Fruit fly (Drosophila melanogaster) whole organism, prepupa: ENCODE data around the gene CG13247.

Experiments used
- Blimp-1 ChIP-seq: fragments of 200-800 bp; sonication (Bioruptor generic); optimal IDR thresholded peaks from 3 replicates; lab custom pipeline; 2017; ENCODE audit warnings: missing biosample characterization, missing genetic modification characterization, mild to moderate bottlenecking, moderate library complexity, missing genetic modification reagents
- CG10631 ChIP-seq: fragments of 200-800 bp; sonication (Bioruptor generic); optimal IDR thresholded peaks from 2 replicates; lab custom pipeline; 2016; ENCODE audit warnings: missing biosample characterization, missing genetic modification characterization
- CG11294 ChIP-seq: fragments of 200-800 bp; sonication (Bioruptor generic); IDR thresholded peaks from 2 replicates; pipeline ENCODE4 v1.3.6; 2022; ENCODE audit warnings: missing biosample characterization, missing genetic modification characterization
- CG11762 ChIP-seq: fragments of 200-800 bp; sonication (Bioruptor generic); optimal IDR thresholded peaks from 3 replicates; lab custom pipeline; 2016; ENCODE audit warnings: missing biosample characterization, missing genetic modification characterization; ENCODE audit not compliant: insufficient read depth
- CG11902 ChIP-seq: fragments of 200-800 bp; sonication (Bioruptor generic); optimal IDR thresholded peaks from 3 replicates; lab custom pipeline; 2016; ENCODE audit warnings: missing biosample characterization, missing genetic modification characterization
- CG15336 ChIP-seq: fragments of 200-800 bp; sonication (Bioruptor generic); IDR thresholded peaks from 2 replicates; pipeline ENCODE4 v1.3.6; 2022; ENCODE audit warnings: missing biosample characterization, missing genetic modification characterization
- CG1621 ChIP-seq: fragments of 200-800 bp; sonication (Bioruptor generic); optimal IDR thresholded peaks from 3 replicates; lab custom pipeline; 2018; ENCODE audit warnings: missing biosample characterization, mild to moderate bottlenecking, missing genetic modification characterization
- CG3032 ChIP-seq: fragments of 200-800 bp; optimal IDR thresholded peaks from 2 replicates; lab custom pipeline; 2019; ENCODE audit warnings: missing biosample characterization, mild to moderate bottlenecking, missing genetic modification characterization, moderate library complexity
- CG31627 ChIP-seq: fragments of 200-800 bp; sonication (Bioruptor generic); optimal IDR thresholded peaks from 3 replicates; lab custom pipeline; 2016; ENCODE audit warnings: missing biosample characterization, missing genetic modification characterization
- CG32006 ChIP-seq: fragments of 200-800 bp; sonication (Bioruptor generic); optimal IDR thresholded peaks from 3 replicates; lab custom pipeline; 2017; ENCODE audit warnings: missing biosample characterization, mild to moderate bottlenecking, missing genetic modification characterization
- CG34406 ChIP-seq: fragments of 200-800 bp; sonication (Bioruptor generic); optimal IDR thresholded peaks from 3 replicates; lab custom pipeline; 2016; ENCODE audit warnings: missing biosample characterization, missing genetic modification characterization
- CG4318 ChIP-seq: fragments of 200-800 bp; sonication (Bioruptor generic); optimal IDR thresholded peaks from 3 replicates; lab custom pipeline; 2017; ENCODE audit warnings: missing biosample characterization, mild to moderate bottlenecking, missing genetic modification characterization
- CG6276 ChIP-seq: fragments of 200-800 bp; sonication (Bioruptor generic); optimal IDR thresholded peaks from 2 replicates; lab custom pipeline; 2017; ENCODE audit warnings: missing biosample characterization, mild to moderate bottlenecking, missing genetic modification characterization
- CG6792 ChIP-seq: fragments of 200-800 bp; sonication (Bioruptor generic); optimal IDR thresholded peaks from 3 replicates; lab custom pipeline; 2016; ENCODE audit warnings: missing biosample characterization, missing genetic modification characterization
- CG6808 ChIP-seq: fragments of 200-800 bp; sonication (Bioruptor generic); optimal IDR thresholded peaks from 3 replicates; lab custom pipeline; 2017; ENCODE audit warnings: missing biosample characterization, missing genetic modification characterization, mild to moderate bottlenecking, moderate library complexity, missing genetic modification reagents
- CG8119 ChIP-seq: fragments of 200-800 bp; sonication (Bioruptor generic); IDR thresholded peaks from 3 replicates; pipeline ENCODE4 v1.3.6; 2022; ENCODE audit warnings: missing biosample characterization, missing genetic modification characterization
- CG8319 ChIP-seq: fragments of 200-800 bp; sonication (Bioruptor generic); optimal IDR thresholded peaks from 3 replicates; lab custom pipeline; 2016; ENCODE audit warnings: missing biosample characterization, missing genetic modification characterization
- CG8632 ChIP-seq: fragments of 200-800 bp; sonication (Bioruptor generic); optimal IDR thresholded peaks from 3 replicates; lab custom pipeline; 2016; ENCODE audit warnings: missing biosample characterization, missing genetic modification characterization
- Eip75B ChIP-seq: fragments of 200-800 bp; sonication (Bioruptor generic); optimal IDR thresholded peaks from 3 replicates; lab custom pipeline; 2016; ENCODE audit warnings: missing biosample characterization, missing genetic modification characterization
- Eip78C ChIP-seq: fragments of 200-800 bp; sonication (Bioruptor generic); peaks from one replicate; lab custom pipeline; 2016; ENCODE audit warnings: missing biosample characterization, missing genetic modification characterization
- Ets21C ChIP-seq: fragments of 200-800 bp; sonication (Bioruptor generic); optimal IDR thresholded peaks from 3 replicates; lab custom pipeline; 2016; ENCODE audit warnings: missing biosample characterization, missing genetic modification characterization
- Ets96B ChIP-seq: fragments of 200-800 bp; optimal IDR thresholded peaks from 2 replicates; lab custom pipeline; 2019; ENCODE audit warnings: missing biosample characterization, mild to moderate bottlenecking, missing genetic modification characterization, moderate library complexity
- Gug ChIP-seq: fragments of 200-800 bp; sonication (Bioruptor generic); IDR thresholded peaks from 2 replicates; pipeline ENCODE4 v1.3.6; 2022; ENCODE audit warnings: missing biosample characterization, missing genetic modification characterization
- Hr38 ChIP-seq: sonication (Bioruptor generic); optimal IDR thresholded peaks from 2 replicates; lab custom pipeline; 2016; ENCODE audit warnings: missing biosample characterization, missing genetic modification characterization
- Hr39 ChIP-seq: fragments of 200-800 bp; sonication (Bioruptor generic); optimal IDR thresholded peaks from 2 replicates; lab custom pipeline; 2016; ENCODE audit warnings: missing biosample characterization, missing genetic modification characterization
- Hr4 ChIP-seq: fragments of 200-800 bp; sonication (Bioruptor generic); optimal IDR thresholded peaks from 3 replicates; lab custom pipeline; 2016; ENCODE audit warnings: missing biosample characterization, missing genetic modification characterization
- Lpt ChIP-seq: fragments of 200-800 bp; sonication (Bioruptor generic); optimal IDR thresholded peaks from 3 replicates; lab custom pipeline; 2016; ENCODE audit warnings: missing biosample characterization, missing genetic modification characterization
- Met ChIP-seq: fragments of 200-800 bp; sonication (Bioruptor generic); optimal IDR thresholded peaks from 3 replicates; lab custom pipeline; 2016; ENCODE audit warnings: missing biosample characterization, missing genetic modification characterization
- OdsH ChIP-seq: fragments of 200-800 bp; sonication (Bioruptor generic); optimal IDR thresholded peaks from 3 replicates; lab custom pipeline; 2016; ENCODE audit warnings: missing biosample characterization, missing genetic modification characterization
- Smox ChIP-seq: fragments of 200-800 bp; sonication (Bioruptor generic); optimal IDR thresholded peaks from 3 replicates; lab custom pipeline; 2016; ENCODE audit warnings: missing biosample characterization, missing genetic modification characterization
- Sox102F ChIP-seq: fragments of 200-800 bp; sonication (Bioruptor generic); optimal IDR thresholded peaks from 2 replicates; lab custom pipeline; 2016; ENCODE audit warnings: missing biosample characterization, mild to moderate bottlenecking, missing genetic modification characterization
- Sox15 ChIP-seq: fragments of 200-800 bp; sonication (Bioruptor generic); optimal IDR thresholded peaks from 3 replicates; lab custom pipeline; 2016; ENCODE audit warnings: missing biosample characterization, missing genetic modification characterization
- achi ChIP-seq: fragments of 200-800 bp; sonication (Bioruptor generic); optimal IDR thresholded peaks from 3 replicates; lab custom pipeline; 2016; ENCODE audit warnings: missing biosample characterization, missing genetic modification characterization
- acj6 ChIP-seq: fragments of 200-800 bp; sonication (Bioruptor generic); optimal IDR thresholded peaks from 3 replicates; lab custom pipeline; 2016; ENCODE audit warnings: missing biosample characterization, missing genetic modification characterization
- cyc ChIP-seq: fragments of 200-800 bp; sonication (Bioruptor generic); optimal IDR thresholded peaks from 3 replicates; lab custom pipeline; 2016; ENCODE audit warnings: missing biosample characterization, missing genetic modification characterization
- dac ChIP-seq: fragments of 200-800 bp; sonication (Bioruptor generic); optimal IDR thresholded peaks from 2 replicates; lab custom pipeline; 2017; ENCODE audit warnings: missing biosample characterization, mild to moderate bottlenecking, missing genetic modification characterization
- esn ChIP-seq: fragments of 200-800 bp; sonication (Bioruptor generic); optimal IDR thresholded peaks from 2 replicates; lab custom pipeline; 2016; ENCODE audit warnings: missing biosample characterization, mild to moderate bottlenecking, missing genetic modification characterization, moderate library complexity
- fd59A ChIP-seq: fragments of 200-800 bp; sonication (Bioruptor generic); optimal IDR thresholded peaks from 2 replicates; lab custom pipeline; 2017; ENCODE audit warnings: missing biosample characterization, mild to moderate bottlenecking, missing genetic modification characterization, missing genetic modification reagents
- lz ChIP-seq: fragments of 200-800 bp; sonication (Bioruptor generic); optimal IDR thresholded peaks from 3 replicates; lab custom pipeline; 2016; ENCODE audit warnings: missing biosample characterization, missing genetic modification characterization
- net ChIP-seq: fragments of 200-800 bp; sonication (Bioruptor generic); optimal IDR thresholded peaks from 3 replicates; lab custom pipeline; 2016; ENCODE audit warnings: missing biosample characterization, missing genetic modification characterization
- pdm3 ChIP-seq: fragments of 200-800 bp; sonication (Bioruptor generic); optimal IDR thresholded peaks from 3 replicates; lab custom pipeline; 2016; ENCODE audit warnings: missing biosample characterization, missing genetic modification characterization
- salr ChIP-seq, 2 experiments: fragments of 200-800 bp; sonication (Bioruptor generic); optimal IDR thresholded peaks; 3 replicates each; lab custom pipeline; 2016 to 2018; ENCODE audit warnings: missing biosample characterization in 2 of 2, missing genetic modification characterization in 2 of 2, mild to moderate bottlenecking in 1 of 2
- spab ChIP-seq: fragments of 200-800 bp; sonication (Bioruptor generic); optimal IDR thresholded peaks from 2 replicates; lab custom pipeline; 2017; ENCODE audit warnings: missing biosample characterization, mild to moderate bottlenecking, missing genetic modification characterization, missing genetic modification reagents
- ss ChIP-seq, 2 experiments: fragments of 200-800 bp; sonication (Bioruptor generic); optimal IDR thresholded peaks; 2 replicates in 1 of 2; 3 replicates in 1 of 2; lab custom pipeline; 2017 to 2018; ENCODE audit warnings: mild to moderate bottlenecking in 2 of 2, missing biosample characterization in 2 of 2, missing genetic modification characterization in 2 of 2, moderate library complexity in 1 of 2

Gene CG13247

DNA sequence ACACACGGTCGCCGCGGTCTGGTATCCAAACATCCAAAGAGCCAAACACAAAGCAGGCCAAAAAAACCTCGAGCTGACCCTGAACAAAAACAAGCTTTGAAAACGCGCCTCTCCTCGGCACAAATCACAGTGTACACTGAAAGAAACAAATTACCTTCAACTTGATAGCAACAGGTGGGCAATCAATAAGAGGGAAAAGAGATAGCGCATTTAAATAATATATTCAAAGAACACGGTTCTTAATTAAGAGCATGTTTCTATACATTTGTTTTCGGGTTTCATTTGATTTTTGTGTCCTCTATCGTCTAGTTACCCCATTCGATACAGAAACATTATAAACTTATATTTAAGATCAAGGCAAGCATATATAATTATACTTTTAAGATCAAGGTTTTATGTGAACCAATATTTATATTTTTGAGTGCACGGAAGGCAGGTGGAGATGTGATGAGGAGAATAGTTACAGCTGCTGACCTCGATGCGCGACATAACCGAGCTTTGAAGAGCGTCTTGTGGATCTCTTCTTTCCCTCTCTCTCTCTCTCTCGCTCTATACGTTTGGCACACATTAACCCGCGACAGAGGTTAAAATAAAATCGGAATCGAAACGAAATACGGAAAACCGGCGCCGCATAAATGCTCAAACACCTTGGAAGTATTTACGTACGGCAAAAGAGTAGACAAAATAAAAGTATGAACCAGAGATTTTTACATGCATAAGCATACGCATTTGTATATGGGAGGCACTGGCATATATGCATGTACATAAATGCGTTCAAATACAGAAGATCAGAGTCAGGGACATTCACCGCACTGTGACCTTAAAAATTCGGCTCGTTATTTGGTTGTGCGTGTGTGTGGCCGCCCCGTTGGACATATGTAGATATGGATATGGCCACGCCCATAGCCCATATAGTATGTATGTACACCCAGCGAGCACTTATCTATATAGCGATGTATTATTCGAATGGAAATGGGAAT lies 28.4 kb downstream of the CG13247 start (continued):
- TF ChIP-seq acj6 (peak; percentile 81), Hr4 (GFP tag; lab: Kevin White, UChicago) (peak; percentile 88), CG31627 (GFP tag; lab: Kevin White, UChicago) (peak; percentile 61), achi (GFP tag; lab: Kevin White, UChicago) (peak; percentile 80), Sox102F (GFP tag; lab: Kevin White, UChicago) (peak; percentile 78), Ets21C (GFP tag; lab: Kevin White, UChicago) (peak; percentile 50), CG34406 (GFP tag; lab: Kevin White, UChicago) (peak; percentile 80), CG10631 (GFP tag; lab: Kevin White, UChicago) (peak; percentile 82), net (GFP tag; lab: Kevin White, UChicago) (peak; percentile 81), Hr39 (GFP tag; lab: Kevin White, UChicago) (peak; percentile 65), Lpt (GFP tag; lab: Kevin White, UChicago) (peak; percentile 84), spab (GFP tag; lab: Kevin White, UChicago) (peak; percentile 71), Hr38 (GFP tag; lab: Kevin White, UChicago) (no peak), CG8119 (GFP tag; lab: Robert Waterston, UW) (peak; percentile 76), cyc (peak; percentile 59), Sox15 (GFP tag; lab: Kevin White, UChicago) (peak; percentile 70), CG3032 (tag; lab: Kevin White, UChicago) (peak; percentile 72), CG1621 (tag; lab: Kevin White, UChicago) (peak; percentile 39), CG6792 (GFP tag; lab: Kevin White, UChicago) (peak; percentile 78), CG4318 (GFP tag; lab: Kevin White, UChicago) (peak; percentile 88), lz (peak; percentile 78), salr (GFP tag; optimal IDR thresholded peaks at IDR 0.05; lab: Kevin White, UChicago) (peak; percentile 34 to 85), CG11762 (GFP tag; lab: Kevin White, UChicago) (peak; percentile 77), Smox (GFP tag; lab: Kevin White, UChicago) (peak; percentile 75), ss (GFP tag; optimal IDR thresholded peaks at IDR 0.05; lab: Kevin White, UChicago) (peak in 1 of 2 experiments; percentile 54), CG11902 (GFP tag; lab: Kevin White, UChicago) (peak; percentile 62), Met (peak; percentile 76), CG6808 (GFP tag; lab: Kevin White, UChicago) (peak; percentile 65)

- TF ChIP-seq Ets96B (tag; lab: Kevin White, UChicago): peak; percentile 89
- peak; percentile 95 for TF ChIP-seq net (GFP tag; lab: Kevin White, UChicago)
- TF ChIP-seq Lpt (GFP tag; lab: Kevin White, UChicago): peak; percentile 90
- TF ChIP-seq achi (GFP tag; lab: Kevin White, UChicago): peak; percentile 92
- TF ChIP-seq salr (GFP tag; optimal IDR thresholded peaks at IDR 0.05; lab: Kevin White, UChicago): peak; percentile 67 to 94
- peak; percentile 91 for TF ChIP-seq CG8632
- peak; percentile 92 for TF ChIP-seq CG15336 (GFP tag; lab: Robert Waterston, UW)
- peak; percentile 85 for TF ChIP-seq Gug (GFP tag; lab: Robert Waterston, UW)
- peak; percentile 91 for TF ChIP-seq CG8319 (GFP tag; lab: Kevin White, UChicago)
- TF ChIP-seq acj6: peak; percentile 95
- TF ChIP-seq Eip78C (GFP tag; lab: Kevin White, UChicago): peak; percentile 99
- peak; percentile 94 for TF ChIP-seq CG34406 (GFP tag; lab: Kevin White, UChicago)
- peak; percentile 96 for TF ChIP-seq CG8119 (GFP tag; lab: Robert Waterston, UW)
- TF ChIP-seq dac (GFP tag; lab: Kevin White, UChicago): peak; percentile 79
- TF ChIP-seq CG3032 (tag; lab: Kevin White, UChicago): peak; percentile 90
- peak; percentile 92 for TF ChIP-seq CG6792 (GFP tag; lab: Kevin White, UChicago)
- TF ChIP-seq pdm3 (GFP tag; lab: Kevin White, UChicago): peak; percentile 94
- TF ChIP-seq CG32006: peak; percentile 96
- TF ChIP-seq CG31627 (GFP tag; lab: Kevin White, UChicago): peak; percentile 93
- TF ChIP-seq fd59A (GFP tag; lab: Kevin White, UChicago): peak; percentile 84
- peak; percentile 75 for TF ChIP-seq Blimp-1
- peak; percentile 88 for TF ChIP-seq CG11902 (GFP tag; lab: Kevin White, UChicago)
- peak; percentile 90 for TF ChIP-seq Eip75B (GFP tag; lab: Kevin White, UChicago)
- TF ChIP-seq OdsH (GFP tag; lab: Kevin White, UChicago): peak; percentile 96
- peak; percentile 77 for TF ChIP-seq CG1621 (tag; lab: Kevin White, UChicago)
- TF ChIP-seq esn (GFP tag; lab: Kevin White, UChicago): peak; percentile 95
- TF ChIP-seq lz: peak; percentile 90
- TF ChIP-seq CG11294 (GFP tag; lab: Robert Waterston, UW): peak; percentile 83
- peak; percentile 93 for TF ChIP-seq CG6276 (GFP tag; lab: Kevin White, UChicago)
- TF ChIP-seq ss (GFP tag; optimal IDR thresholded peaks at IDR 0.05; lab: Kevin White, UChicago): peak; percentile 81 to 83
Observed at dm6 chr3L:20399550-20400109, 29.5 kb downstream of the CG13247 start.
